Fruit fly (Drosophila melanogaster): ENCODE results near the gene Asciz.

Gene Asciz

DNA sequence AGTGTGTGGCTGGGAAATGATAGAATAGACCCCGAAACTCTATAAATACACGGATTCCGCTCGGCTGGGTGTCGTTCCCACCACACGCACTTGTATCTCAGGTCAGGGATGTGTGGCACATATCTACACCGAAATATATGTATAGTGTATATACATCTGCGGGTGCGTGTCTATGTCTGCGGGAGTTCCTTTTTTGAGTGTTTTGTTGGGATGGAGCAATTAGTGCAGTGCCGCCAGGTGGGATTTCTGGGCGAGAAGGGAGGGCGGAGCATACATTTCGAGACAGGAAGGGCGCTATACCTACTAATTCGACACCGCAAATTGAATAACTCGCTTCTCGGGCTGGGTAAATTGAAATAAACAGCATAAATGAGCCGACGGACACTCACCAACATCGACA, 39.6 kb downstream of the Asciz start:
- no peak for TF ChIP-seq CG8478 (optimal IDR thresholded peaks at IDR 0.05)
- no peak for TF ChIP-seq psq (optimal IDR thresholded peaks at IDR 0.05)
- no peak for TF ChIP-seq Dll (optimal IDR thresholded peaks at IDR 0.05)
- TF ChIP-seq pan (optimal IDR thresholded peaks at IDR 0.05) = no peak
- TF ChIP-seq EcR (GFP tag; optimal IDR thresholded peaks at IDR 0.05) = no peak

DNA sequence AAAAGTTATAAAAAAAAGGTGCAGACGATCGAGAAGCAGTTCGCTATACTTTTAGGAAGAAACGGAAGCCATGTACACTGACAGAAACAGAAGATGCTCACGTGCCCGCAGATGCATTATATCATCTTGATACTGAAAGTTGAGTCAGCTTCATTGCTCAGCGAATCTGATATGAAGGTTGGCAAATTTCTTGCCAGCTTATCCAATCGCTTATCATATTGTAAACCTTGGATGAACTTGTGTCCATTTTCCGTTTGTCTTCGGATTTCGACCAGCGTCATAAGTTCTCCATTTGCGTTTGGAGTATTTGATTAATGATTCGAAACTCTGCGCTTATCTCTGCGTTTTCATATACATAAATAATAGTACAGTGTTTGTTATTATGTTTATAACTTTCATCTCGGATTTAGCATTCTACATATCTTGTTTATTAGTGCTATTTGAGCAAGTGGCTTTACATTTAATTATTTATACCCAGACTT, 40.4 kb downstream of the Asciz start:
- no peak for TF ChIP-seq pan (optimal IDR thresholded peaks at IDR 0.05)
- TF ChIP-seq EcR (GFP tag; optimal IDR thresholded peaks at IDR 0.05) = peak in 1 of 2 experiments; percentile 38

DNA sequence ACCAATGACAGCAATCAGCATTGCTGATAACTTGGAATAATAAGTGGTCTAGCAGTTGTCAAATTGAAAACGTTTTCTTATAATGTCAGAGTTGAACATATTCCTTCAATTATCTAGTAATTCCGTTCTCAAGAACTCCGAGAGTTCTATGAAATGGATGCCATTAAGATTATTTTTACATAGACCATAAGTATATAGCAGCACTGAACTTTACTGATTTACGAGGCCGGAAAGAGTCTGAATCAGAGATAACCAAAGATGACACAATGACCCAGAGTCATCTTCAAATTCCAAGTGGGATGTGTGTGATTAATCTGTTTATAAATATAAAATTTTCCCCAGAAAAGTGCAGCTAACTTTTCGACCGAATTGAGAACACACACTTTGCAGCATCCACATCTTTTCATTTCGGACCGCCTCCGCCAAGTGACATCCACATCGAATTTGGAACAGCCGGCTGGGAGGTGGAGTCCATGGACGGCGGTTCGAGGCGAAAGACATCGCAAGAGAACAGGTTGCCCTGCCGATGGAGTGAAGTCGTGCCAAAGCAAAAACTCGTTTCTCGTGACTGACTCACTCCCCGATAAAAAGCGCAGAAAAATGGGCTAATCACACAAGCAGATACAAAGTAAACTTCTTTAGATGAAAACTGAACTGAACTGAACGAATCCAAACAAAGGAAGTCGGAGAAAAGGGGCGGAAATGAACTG, 41.0 kb downstream of the Asciz start:
- no peak for TF ChIP-seq CG8478 (optimal IDR thresholded peaks at IDR 0.05)
- no peak for TF ChIP-seq pan (optimal IDR thresholded peaks at IDR 0.05)
- TF ChIP-seq EcR (GFP tag; optimal IDR thresholded peaks at IDR 0.05) = no peak
- TF ChIP-seq Dll (optimal IDR thresholded peaks at IDR 0.05) = no peak
- no peak for TF ChIP-seq psq (optimal IDR thresholded peaks at IDR 0.05)
- no peak for TF ChIP-seq usp (GFP tag; optimal IDR thresholded peaks at IDR 0.05)

DNA sequence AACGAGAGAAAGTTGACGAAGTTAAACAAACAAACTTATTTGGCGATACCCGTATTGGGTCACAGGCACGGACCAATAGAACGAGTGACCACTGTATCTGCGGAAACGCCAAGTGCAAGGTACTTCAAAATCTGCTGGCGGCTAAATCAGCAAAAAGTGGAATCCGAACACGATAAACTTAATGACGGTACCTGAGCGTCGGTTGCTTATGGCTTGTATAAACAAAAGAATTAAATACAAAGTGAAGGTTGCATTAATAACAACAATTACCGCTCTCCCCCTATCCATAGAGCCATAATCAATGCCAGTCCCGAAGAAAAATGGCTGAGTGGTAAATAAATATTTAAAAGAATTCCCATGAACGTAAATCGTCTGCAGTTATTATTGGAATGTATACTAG, 41.5 kb downstream of the Asciz start:
- TF ChIP-seq pan (optimal IDR thresholded peaks at IDR 0.05) (no peak), usp (GFP tag; optimal IDR thresholded peaks at IDR 0.05) (no peak), Dll (optimal IDR thresholded peaks at IDR 0.05) (no peak), EcR (GFP tag; optimal IDR thresholded peaks at IDR 0.05) (no peak), CG8478 (optimal IDR thresholded peaks at IDR 0.05) (no peak), psq (optimal IDR thresholded peaks at IDR 0.05) (no peak)

DNA sequence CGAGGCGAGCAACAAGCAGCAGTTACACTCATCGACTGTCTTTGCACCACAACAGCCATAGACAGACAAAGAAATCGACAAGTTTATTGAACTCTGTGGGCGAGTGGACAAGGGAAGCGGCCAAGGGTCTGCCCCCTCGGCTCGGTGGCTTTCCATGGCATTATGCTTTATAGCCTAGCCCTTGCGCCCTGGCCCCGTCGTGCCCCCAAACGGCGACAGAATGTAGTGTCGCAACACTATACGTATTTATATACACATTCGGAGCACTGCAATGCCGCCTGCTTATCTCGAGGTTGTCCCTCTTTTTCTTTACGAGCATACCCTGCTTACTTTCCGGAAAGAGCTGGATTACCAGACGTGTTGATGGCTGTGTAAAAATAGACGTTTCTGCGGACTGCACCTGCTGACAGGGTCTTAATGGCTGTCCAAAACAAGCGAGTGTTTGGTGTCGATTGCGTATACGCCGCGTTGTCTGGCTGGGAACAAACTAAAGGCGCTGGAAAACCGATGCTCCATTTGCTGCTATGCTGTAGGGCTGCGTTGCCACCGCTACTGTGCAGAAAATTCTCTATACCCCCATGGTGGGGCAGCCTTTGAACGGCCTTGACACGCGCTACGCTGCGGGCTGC, 43.2 kb downstream of the Asciz start:
- TF ChIP-seq psq (optimal IDR thresholded peaks at IDR 0.05) (no peak), Dll (optimal IDR thresholded peaks at IDR 0.05) (no peak), CG8478 (optimal IDR thresholded peaks at IDR 0.05) (no peak), EcR (GFP tag; optimal IDR thresholded peaks at IDR 0.05) (peak; percentile 11 to 93)

DNA sequence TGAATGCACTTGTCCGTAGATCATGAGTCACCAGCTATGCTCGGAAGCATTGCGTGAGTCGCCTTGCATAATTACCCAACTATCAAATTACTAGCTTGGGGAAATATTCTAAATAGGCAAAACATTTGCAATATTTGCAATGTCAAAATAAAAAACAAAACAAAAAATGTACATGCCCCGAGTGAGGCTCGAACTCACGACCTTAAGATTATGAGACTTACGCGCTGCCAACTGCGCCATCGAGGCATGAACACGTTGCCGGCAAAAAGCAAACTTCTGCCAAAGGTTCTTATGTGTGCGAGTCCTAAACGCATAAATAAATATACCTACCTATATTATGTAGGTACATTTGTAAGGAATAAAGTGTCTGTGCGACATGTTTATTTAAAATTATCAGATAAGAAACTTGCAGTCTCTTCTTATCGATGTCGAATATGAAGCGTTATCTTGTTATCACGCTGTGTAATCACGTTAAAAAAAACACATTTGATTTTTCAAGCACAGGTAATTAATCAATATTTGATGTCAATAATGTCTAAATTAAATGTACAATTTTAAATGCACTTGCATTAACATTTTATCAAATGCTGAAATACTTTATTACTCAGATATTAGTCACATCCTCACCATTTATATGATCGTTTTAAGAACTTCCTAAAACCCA, 44.1 kb downstream of the Asciz start:
- no peak for TF ChIP-seq usp (GFP tag; optimal IDR thresholded peaks at IDR 0.05)
- TF ChIP-seq EcR (GFP tag; optimal IDR thresholded peaks at IDR 0.05) = peak in 1 of 2 experiments; percentile 24
- no peak for TF ChIP-seq psq (optimal IDR thresholded peaks at IDR 0.05)
- TF ChIP-seq Dll (optimal IDR thresholded peaks at IDR 0.05) = no peak

DNA sequence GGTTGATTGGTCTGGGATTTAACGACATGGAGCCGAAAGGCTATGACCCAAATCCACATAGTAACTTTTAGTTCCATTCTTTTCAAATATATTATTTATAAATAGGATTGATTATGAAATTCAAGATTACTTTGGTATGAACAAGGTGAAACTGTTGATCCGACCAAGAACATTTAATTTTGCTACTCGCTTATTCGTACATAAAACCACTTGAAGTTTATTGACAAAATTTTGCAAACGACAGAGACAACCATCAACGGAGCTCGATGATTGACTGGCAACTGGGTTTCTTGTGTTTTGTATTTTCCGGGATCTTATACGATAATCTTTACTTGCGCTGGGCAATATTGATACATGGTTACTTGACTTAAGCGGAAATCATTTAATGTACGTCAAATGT, 51.7 kb downstream of the Asciz start, which contains the start of gene CG45067:
Gene CG45067 (minus strand): TSS at position 101 of the 400 bp plus-strand sequence.
- TF ChIP-seq usp (GFP tag; optimal IDR thresholded peaks at IDR 0.05) (no peak), CG8478 (optimal IDR thresholded peaks at IDR 0.05) (no peak), psq (optimal IDR thresholded peaks at IDR 0.05) (no peak), pan (optimal IDR thresholded peaks at IDR 0.05) (no peak), EcR (GFP tag; optimal IDR thresholded peaks at IDR 0.05) (no peak), Dll (optimal IDR thresholded peaks at IDR 0.05) (no peak)

Measured in whole organism.